Worm (Caenorhabditis elegans): Measurements from ENCODE around the gene T06F4.1.

Gene T06F4.1

DNA sequence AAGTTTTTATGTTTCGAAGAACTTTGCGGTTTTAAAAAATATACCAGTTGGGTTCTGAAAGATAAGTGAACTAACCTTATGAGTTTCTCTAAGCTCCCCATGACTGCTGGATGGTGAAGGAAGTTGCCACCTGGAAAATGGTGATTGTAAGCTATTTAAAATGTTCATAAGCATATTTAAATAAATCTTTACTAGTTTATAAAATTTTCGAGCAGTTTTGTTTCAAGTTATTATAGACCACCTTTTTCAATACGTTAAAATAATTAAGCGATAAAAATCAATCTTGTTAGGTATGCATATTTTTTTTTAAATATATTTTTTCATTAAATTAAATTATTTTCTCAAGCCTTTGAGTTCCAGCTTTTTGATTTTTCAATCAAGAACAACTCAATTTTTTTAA lies at the start of gene T06F4.1:
Gene T06F4.1, minus strand, starts transcription at position 101 of the 400 bp plus-strand sequence.
- no peak for TF ChIP-seq ama-1 (optimal IDR thresholded peaks at IDR 0.05)
- TF ChIP-seq flt-1 (GFP tag; IDR thresholded peaks at IDR 0.05): no peak
- no peak for TF ChIP-seq tbx-11 (GFP tag; IDR thresholded peaks at IDR 0.05)
- no peak for TF ChIP-seq ceh-36 (tag; optimal IDR thresholded peaks at IDR 0.05)
- no peak for TF ChIP-seq B0310.2 (tag; optimal IDR thresholded peaks at IDR 0.05)
- no peak for TF ChIP-seq pes-1 (GFP tag; IDR thresholded peaks at IDR 0.05)
- no peak for TF ChIP-seq hnd-1 (tag; optimal IDR thresholded peaks at IDR 0.05)
- no peak for TF ChIP-seq sea-1 (GFP tag; conservative IDR thresholded peaks at IDR 0.05)

DNA sequence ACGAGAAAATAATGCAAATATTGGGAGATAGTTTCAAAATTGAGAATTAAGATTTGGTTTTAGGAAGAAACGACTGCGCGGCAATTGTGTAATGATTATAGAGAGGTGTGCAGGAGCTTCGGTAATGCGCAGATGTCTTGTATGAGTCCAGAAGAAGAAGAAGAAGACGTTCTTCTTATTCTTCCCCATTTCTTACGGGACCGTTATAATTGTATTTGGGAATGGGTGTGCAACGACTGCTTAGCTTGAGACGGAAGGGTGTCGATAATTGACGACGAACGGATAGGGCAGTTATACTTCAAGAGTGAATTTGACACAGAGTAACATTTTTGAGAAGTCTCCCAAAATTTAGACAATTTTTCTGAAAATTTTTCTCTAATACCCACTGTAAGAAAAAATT lies 49.5 kb upstream of the T06F4.1 start:
- TF ChIP-seq hmbx-1 (tag; optimal IDR thresholded peaks at IDR 0.05) (no peak), ceh-36 (tag; optimal IDR thresholded peaks at IDR 0.05) (no peak), tbx-37 (GFP tag; conservative IDR thresholded peaks at IDR 0.05) (no peak), pes-1 (GFP tag; IDR thresholded peaks at IDR 0.05) (no peak), ama-1 (optimal IDR thresholded peaks at IDR 0.05) (no peak), tra-4 (tag; optimal IDR thresholded peaks at IDR 0.05) (no peak), scrt-1 (GFP tag; IDR thresholded peaks at IDR 0.05) (no peak), hnd-1 (tag; optimal IDR thresholded peaks at IDR 0.05) (no peak), B0310.2 (tag; optimal IDR thresholded peaks at IDR 0.05) (no peak), F13C5.2 (tag; optimal IDR thresholded peaks at IDR 0.05) (no peak), tbx-11 (GFP tag; IDR thresholded peaks at IDR 0.05) (no peak), flt-1 (GFP tag; IDR thresholded peaks at IDR 0.05) (no peak)

DNA sequence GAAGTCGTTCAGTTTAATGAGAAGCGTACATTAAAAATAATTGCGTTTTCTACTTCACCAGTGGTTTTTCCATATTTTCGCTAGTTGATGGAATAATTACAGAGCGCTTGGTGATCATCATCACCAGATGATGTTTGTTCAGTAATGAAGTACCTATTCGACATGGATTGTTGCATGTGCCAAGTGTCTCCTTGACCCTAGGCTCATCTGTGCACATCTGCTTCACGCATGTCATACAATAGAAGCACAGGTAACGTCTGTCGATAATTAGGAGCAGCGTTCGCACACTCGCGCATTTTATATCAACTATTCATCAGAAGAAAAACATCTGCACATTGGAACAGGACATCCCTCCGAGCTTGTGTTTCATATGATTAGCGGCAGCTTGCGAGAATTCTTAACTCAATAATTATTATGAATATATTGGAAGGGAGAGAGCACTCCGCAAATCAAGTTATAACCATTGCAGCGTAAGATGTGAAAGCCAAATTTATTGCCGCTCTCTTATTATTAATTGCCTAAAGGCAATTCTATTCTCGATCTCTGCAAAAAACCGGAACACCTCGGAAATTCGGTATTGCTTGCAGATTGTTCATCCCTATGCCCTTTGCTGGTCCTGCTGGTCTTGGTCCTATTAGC lies 46.1 kb upstream of the T06F4.1 start:
- TF ChIP-seq aly-1 (tag; optimal IDR thresholded peaks at IDR 0.05) (no peak), tbx-11 (GFP tag; IDR thresholded peaks at IDR 0.05) (no peak), tbx-37 (GFP tag; conservative IDR thresholded peaks at IDR 0.05) (no peak), ets-7 (tag; optimal IDR thresholded peaks at IDR 0.05) (no peak), hnd-1 (tag; optimal IDR thresholded peaks at IDR 0.05) (no peak), flt-1 (GFP tag; IDR thresholded peaks at IDR 0.05) (no peak), ceh-36 (tag; optimal IDR thresholded peaks at IDR 0.05) (no peak), pes-1 (GFP tag; IDR thresholded peaks at IDR 0.05) (no peak), sea-1 (GFP tag; conservative IDR thresholded peaks at IDR 0.05) (no peak), ama-1 (optimal IDR thresholded peaks at IDR 0.05) (no peak), F13C5.2 (tag; optimal IDR thresholded peaks at IDR 0.05) (no peak)

DNA sequence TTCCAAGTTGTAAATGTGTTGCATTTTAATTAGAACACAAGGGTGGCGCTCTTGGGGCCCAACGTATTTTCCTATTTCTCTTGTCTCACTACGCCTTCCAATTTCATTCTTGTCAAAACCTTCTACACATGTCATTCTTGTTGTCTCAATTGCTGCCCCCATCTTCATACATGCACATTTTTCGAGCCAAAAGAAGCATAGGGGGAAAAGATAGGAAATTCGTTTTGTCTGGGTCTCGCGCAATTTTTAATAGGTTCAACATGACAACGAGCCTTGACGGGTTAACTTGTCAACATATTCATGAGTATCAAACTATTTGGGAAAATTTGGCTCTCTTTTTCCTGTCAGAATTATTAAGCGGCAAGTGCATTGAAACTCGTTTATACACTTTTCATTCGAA lies 44.2 kb upstream of the T06F4.1 start:
- TF ChIP-seq ets-7 (tag; optimal IDR thresholded peaks at IDR 0.05) (no peak), hnd-1 (tag; optimal IDR thresholded peaks at IDR 0.05) (no peak), hmg-4 (GFP tag; optimal IDR thresholded peaks at IDR 0.05) (no peak), ceh-13 (GFP tag; optimal IDR thresholded peaks at IDR 0.05) (no peak), scrt-1 (GFP tag; IDR thresholded peaks at IDR 0.05) (no peak), ceh-36 (tag; optimal IDR thresholded peaks at IDR 0.05) (no peak), hmbx-1 (tag; optimal IDR thresholded peaks at IDR 0.05) (no peak), pes-1 (GFP tag; IDR thresholded peaks at IDR 0.05) (no peak), F13C5.2 (tag; optimal IDR thresholded peaks at IDR 0.05) (no peak), tra-4 (tag; optimal IDR thresholded peaks at IDR 0.05) (no peak)

DNA sequence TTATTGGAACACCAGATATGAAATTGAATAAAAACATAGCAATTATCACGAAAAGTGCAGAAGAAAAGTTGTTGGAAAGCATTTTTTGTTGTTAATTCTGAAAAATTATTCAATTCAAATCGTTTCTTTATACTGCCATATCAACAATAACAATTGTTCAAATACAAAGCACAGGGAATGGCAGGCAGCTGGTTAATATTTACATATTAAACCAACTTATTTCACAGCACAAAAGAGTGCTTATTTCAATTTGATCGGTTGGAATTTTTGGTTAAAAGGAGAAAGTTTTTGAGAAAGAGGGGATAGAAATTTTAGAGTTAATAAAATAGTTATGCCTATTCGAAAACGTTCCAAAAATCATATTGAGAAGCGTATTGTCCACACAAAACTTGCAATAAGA lies 41.8 kb upstream of the T06F4.1 start, which contains the start of gene F09F9.3:
Gene F09F9.3, minus strand, starts transcription at position 101 of the 400 bp plus-strand sequence.
- no peak for TF ChIP-seq flt-1 (GFP tag; IDR thresholded peaks at IDR 0.05)
- no peak for TF ChIP-seq hmg-4 (GFP tag; optimal IDR thresholded peaks at IDR 0.05)

DNA sequence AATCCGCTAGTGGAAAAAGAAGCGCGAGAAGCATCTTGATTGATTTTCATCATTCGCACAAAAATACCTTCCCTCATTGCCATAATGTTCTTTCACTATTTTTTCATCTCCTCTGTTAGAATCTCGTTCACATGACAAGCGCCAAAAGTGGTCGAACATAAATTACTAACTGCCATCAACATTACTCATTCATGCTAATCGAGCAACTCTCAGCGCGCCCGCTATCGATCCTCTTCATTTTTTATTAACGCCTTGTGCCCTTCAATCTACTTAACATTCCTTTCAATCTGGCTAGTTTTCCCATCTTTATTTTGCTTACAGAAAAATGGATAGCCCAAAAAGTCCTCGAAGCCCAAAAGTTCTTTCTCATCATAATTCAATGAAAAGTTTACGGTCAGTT lies 38.5 kb upstream of the T06F4.1 start, which contains the start of gene F09F9.5:
Gene F09F9.5, plus strand, starts transcription at position 301 of the 400 bp plus-strand sequence.
- no peak for TF ChIP-seq F13C5.2 (tag; optimal IDR thresholded peaks at IDR 0.05)
- TF ChIP-seq sea-1 (GFP tag; conservative IDR thresholded peaks at IDR 0.05): no peak
- no peak for TF ChIP-seq hnd-1 (tag; optimal IDR thresholded peaks at IDR 0.05)
- TF ChIP-seq hmg-4 (GFP tag; optimal IDR thresholded peaks at IDR 0.05): no peak

DNA sequence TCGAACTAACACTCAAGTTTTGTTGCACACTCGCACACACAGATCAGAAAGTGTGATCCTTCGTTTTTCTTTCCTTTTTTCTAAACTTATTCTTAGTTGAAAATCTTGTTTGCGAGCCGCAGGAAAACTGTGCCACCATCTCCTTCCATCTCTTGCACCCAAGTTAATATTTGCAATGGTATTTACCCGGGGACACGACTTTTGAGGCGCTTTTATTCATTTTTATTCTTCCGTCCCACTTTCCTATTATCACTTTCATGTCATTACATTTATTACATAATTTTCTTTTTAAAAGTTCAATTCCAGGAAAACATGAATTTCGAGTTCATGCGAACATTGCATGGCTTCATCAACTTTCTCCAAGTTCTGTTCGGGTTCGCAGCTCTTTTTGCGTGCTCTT lies 35.9 kb upstream of the T06F4.1 start, which contains the start of gene F09F9.1:
Gene F09F9.1, plus strand, starts transcription at position 301 of the 400 bp plus-strand sequence.
- TF ChIP-seq F13C5.2 (tag; optimal IDR thresholded peaks at IDR 0.05): no peak
- no peak for TF ChIP-seq aly-1 (tag; optimal IDR thresholded peaks at IDR 0.05)

DNA sequence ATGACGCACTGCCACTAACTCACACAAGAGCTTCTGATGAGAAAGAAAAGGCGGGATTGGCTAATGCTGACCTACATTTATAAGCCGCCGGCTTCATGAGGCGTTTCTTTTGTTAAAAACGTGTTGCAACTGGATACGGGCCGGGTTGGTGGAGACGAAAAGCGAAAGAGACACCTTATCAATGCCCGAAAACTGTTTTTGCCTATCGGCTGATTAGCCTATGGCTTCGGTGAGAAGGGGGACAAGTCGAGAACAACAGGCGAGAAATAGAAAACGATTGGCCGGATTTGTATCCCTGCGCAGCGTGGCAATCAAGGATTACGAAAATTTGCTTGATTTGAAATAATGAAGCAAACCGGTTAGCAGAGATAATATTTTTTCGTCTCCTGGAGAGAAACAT lies 32.3 kb upstream of the T06F4.1 start, which contains the start of gene F09F9.2:
Gene F09F9.2, minus strand, starts transcription at position 25 of the 400 bp plus-strand sequence.
- TF ChIP-seq ceh-13 (GFP tag; optimal IDR thresholded peaks at IDR 0.05) (no peak), tbx-11 (GFP tag; IDR thresholded peaks at IDR 0.05) (no peak), sea-1 (GFP tag; conservative IDR thresholded peaks at IDR 0.05) (no peak), aly-1 (tag; optimal IDR thresholded peaks at IDR 0.05) (no peak)

DNA sequence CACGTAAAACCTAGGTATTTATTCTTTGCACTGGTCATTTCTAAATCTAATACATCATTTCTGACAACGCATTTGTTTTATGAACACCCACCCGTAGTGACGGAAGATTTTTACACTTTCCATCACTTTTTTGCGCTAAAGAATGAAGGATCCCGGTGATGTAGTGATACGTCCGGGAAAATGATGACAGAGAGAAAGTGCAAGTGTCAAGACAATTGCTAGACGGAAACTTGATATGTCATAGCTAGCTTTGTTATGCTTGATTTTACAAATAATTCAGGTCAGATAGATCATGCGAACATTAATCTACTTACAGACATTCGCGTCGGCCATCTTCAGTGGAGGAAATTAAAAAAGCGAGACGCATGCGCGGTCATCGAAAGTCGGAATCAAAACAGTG lies 30.8 kb upstream of the T06F4.1 start:
- no peak for TF ChIP-seq ama-1 (optimal IDR thresholded peaks at IDR 0.05)
- TF ChIP-seq hmg-4 (GFP tag; optimal IDR thresholded peaks at IDR 0.05): no peak
- no peak for TF ChIP-seq scrt-1 (GFP tag; IDR thresholded peaks at IDR 0.05)

Data from whole organism, early embryonic.